Worm (Caenorhabditis elegans) whole organism, L1 larva: ENCODE measurements around the gene str-169.
A peak's percentile ranks its signal among the peaks of the same experiment; 100 is the strongest.

Source experiments
- C16A3.4 ChIP-seq: fragments of 150-350 bp; optimal IDR thresholded peaks from 2 replicates; lab custom pipeline; 2014; ENCODE audit warnings: missing biosample characterization, missing genetic modification characterization
- F16B12.6 ChIP-seq: fragments of 150-350 bp; optimal IDR thresholded peaks from 2 replicates; lab custom pipeline; 2014; ENCODE audit warnings: missing biosample characterization, missing genetic modification characterization
- aha-1 ChIP-seq: fragments of 150-350 bp; optimal IDR thresholded peaks from 2 replicates; lab custom pipeline; 2014; ENCODE audit warnings: missing biosample characterization, missing genetic modification characterization
- alr-1 ChIP-seq: fragments of 200-800 bp; sonication (Bioruptor generic); optimal IDR thresholded peaks from 2 replicates; lab custom pipeline; 2018; ENCODE audit warnings: borderline replicate concordance, mild to moderate bottlenecking, missing genetic modification characterization, missing compliant biosample characterization
- ama-1 ChIP-seq: fragments of 150-350 bp; optimal IDR thresholded peaks from 2 replicates; lab custom pipeline; 2014
- ceh-82 ChIP-seq, 3 experiments: fragments of 150-350 bp in 1 of 3; sonication (generic microtip) in 2 of 3; optimal IDR thresholded peaks; 2 replicates each; lab custom pipeline; 2014 to 2017; ENCODE audit warnings: missing biosample characterization in 3 of 3, missing genetic modification characterization in 3 of 3
- ceh-88 ChIP-seq: fragments of 200-800 bp; sonication (Bioruptor generic); IDR thresholded peaks from 2 replicates; pipeline ENCODE4 v1.3.6; 2022; ENCODE audit warnings: missing genetic modification characterization, missing compliant biosample characterization
- dsc-1 ChIP-seq: sonication (generic microtip); optimal IDR thresholded peaks from 2 replicates; lab custom pipeline; 2016; ENCODE audit warnings: mild to moderate bottlenecking, missing genetic modification characterization, missing compliant biosample characterization
- efl-1 ChIP-seq, 4 experiments: fragments of 150-350 bp; optimal IDR thresholded peaks in 3 of 4; peaks in 1 of 4; 1 replicate in 1 of 4; 2 replicates in 3 of 4; lab custom pipeline; 2014; ENCODE audit warnings: missing biosample characterization in 2 of 4, missing genetic modification characterization in 2 of 4, missing genetic modification reagents in 2 of 4
- efl-3 ChIP-seq: fragments of 200-800 bp; sonication (Bioruptor generic); optimal IDR thresholded peaks from 2 replicates; lab custom pipeline; 2018; ENCODE audit warnings: mild to moderate bottlenecking, missing genetic modification characterization, missing compliant biosample characterization
- elt-3 ChIP-seq, 6 experiments: fragments of 150-350 bp in 1 of 6; sonication (generic microtip); optimal IDR thresholded peaks; 2 replicates each; lab custom pipeline; 2017 to 2018; ENCODE audit warnings: missing biosample characterization in 6 of 6, missing genetic modification characterization in 6 of 6, inconsistent platforms in 1 of 6
- ets-5 ChIP-seq: fragments of 200-800 bp; sonication (Bioruptor generic); IDR thresholded peaks from 2 replicates; pipeline ENCODE4 v1.3.6; 2022; ENCODE audit warnings: missing genetic modification characterization, missing compliant biosample characterization
- fkh-10 ChIP-seq: sonication (generic microtip); optimal IDR thresholded peaks from 2 replicates; lab custom pipeline; 2017; ENCODE audit warnings: missing biosample characterization, missing genetic modification reagents, missing genetic modification characterization
- fkh-4 ChIP-seq: sonication (generic microtip); optimal IDR thresholded peaks from 2 replicates; lab custom pipeline; 2016; ENCODE audit warnings: missing compliant biosample characterization, missing genetic modification characterization, borderline replicate concordance
- fkh-8 ChIP-seq: sonication (generic microtip); optimal IDR thresholded peaks from 2 replicates; lab custom pipeline; 2016; ENCODE audit warnings: mild to moderate bottlenecking, missing genetic modification characterization, missing compliant biosample characterization
- grh-1 ChIP-seq: fragments of 200-800 bp; sonication (Bioruptor generic); IDR thresholded peaks from 2 replicates; pipeline ENCODE4 v1.3.6; 2022; ENCODE audit warnings: missing genetic modification reagents, missing genetic modification characterization, missing compliant biosample characterization
- hlh-17 ChIP-seq: fragments of 200-800 bp; sonication (Bioruptor generic); optimal IDR thresholded peaks from 2 replicates; lab custom pipeline; 2018; ENCODE audit warnings: missing genetic modification characterization, mild to moderate bottlenecking, missing compliant biosample characterization, moderate library complexity, borderline replicate concordance
- hpl-2 ChIP-seq: fragments of 150-350 bp; optimal IDR thresholded peaks from 2 replicates; lab custom pipeline; 2014; ENCODE audit warnings: missing biosample characterization, missing genetic modification reagents, missing genetic modification characterization
- irx-1 ChIP-seq: sonication (generic microtip); optimal IDR thresholded peaks from 2 replicates; lab custom pipeline; 2016; ENCODE audit warnings: missing genetic modification characterization, missing compliant biosample characterization
- isw-1 ChIP-seq: fragments of 200-800 bp; sonication (Bioruptor generic); IDR thresholded peaks from 2 replicates; pipeline ENCODE4 v1.3.6; 2022; ENCODE audit warnings: missing genetic modification characterization, missing compliant biosample characterization
- lin-15B ChIP-seq: fragments of 150-350 bp; sonication (generic microtip); optimal IDR thresholded peaks from 3 replicates; lab custom pipeline; 2014; ENCODE audit warnings: missing biosample characterization, missing genetic modification characterization
- lir-3 ChIP-seq: sonication (generic microtip); optimal IDR thresholded peaks from 2 replicates; lab custom pipeline; 2016; ENCODE audit warnings: mild to moderate bottlenecking, missing genetic modification characterization, moderate library complexity, missing compliant biosample characterization; ENCODE audit not compliant: poor library complexity
- lsy-2 ChIP-seq, 2 experiments: fragments of 150-350 bp; optimal IDR thresholded peaks; 2 replicates each; lab custom pipeline; 2014; ENCODE audit warnings: missing biosample characterization in 2 of 2, missing genetic modification characterization in 2 of 2
- mef-2 ChIP-seq: fragments of 150-350 bp; optimal IDR thresholded peaks from 2 replicates; lab custom pipeline; 2014; ENCODE audit warnings: missing biosample characterization, missing genetic modification characterization
- mep-1 ChIP-seq: fragments of 150-350 bp; optimal IDR thresholded peaks from 2 replicates; lab custom pipeline; 2014; ENCODE audit warnings: missing biosample characterization, missing genetic modification characterization
- nhr-11 ChIP-seq: fragments of 150-350 bp; optimal IDR thresholded peaks from 2 replicates; lab custom pipeline; 2014; ENCODE audit warnings: missing biosample characterization, missing genetic modification characterization
- nhr-12 ChIP-seq: sonication (generic microtip); optimal IDR thresholded peaks from 2 replicates; lab custom pipeline; 2017; ENCODE audit warnings: missing biosample characterization, missing genetic modification characterization
- nhr-47 ChIP-seq: sonication (generic microtip); optimal IDR thresholded peaks from 2 replicates; lab custom pipeline; 2016; ENCODE audit warnings: mild to moderate bottlenecking, missing genetic modification characterization, moderate library complexity, missing compliant biosample characterization
- nhr-71 ChIP-seq: sonication (generic microtip); optimal IDR thresholded peaks from 2 replicates; lab custom pipeline; 2016; ENCODE audit warnings: mild to moderate bottlenecking, missing genetic modification characterization, moderate library complexity, missing compliant biosample characterization
- nhr-85 ChIP-seq: sonication (generic microtip); peaks from one replicate; lab custom pipeline; 2016; ENCODE audit warnings: missing genetic modification characterization, inconsistent platforms, missing compliant biosample characterization
- nhr-90 ChIP-seq: sonication (generic microtip); optimal IDR thresholded peaks from 2 replicates; lab custom pipeline; 2016; ENCODE audit warnings: mild to moderate bottlenecking, missing genetic modification characterization, missing compliant biosample characterization; ENCODE audit not compliant: poor library complexity
- pax-3 ChIP-seq: fragments of 200-800 bp; sonication (Bioruptor generic); optimal IDR thresholded peaks from 2 replicates; lab custom pipeline; 2018; ENCODE audit warnings: mild to moderate bottlenecking, missing genetic modification characterization, moderate library complexity, missing compliant biosample characterization
- snpc-4 ChIP-seq: fragments of 150-350 bp; optimal IDR thresholded peaks from 2 replicates; lab custom pipeline; 2014; ENCODE audit warnings: missing biosample characterization, missing genetic modification characterization
- sox-4 ChIP-seq: sonication (generic microtip); optimal IDR thresholded peaks from 2 replicates; lab custom pipeline; 2016; ENCODE audit warnings: missing genetic modification characterization, missing compliant biosample characterization
- xbp-1 ChIP-seq: sonication (generic microtip); optimal IDR thresholded peaks from 2 replicates; lab custom pipeline; 2016; ENCODE audit warnings: missing genetic modification characterization, missing compliant biosample characterization
- zag-1 ChIP-seq: fragments of 150-350 bp; optimal IDR thresholded peaks from 2 replicates; lab custom pipeline; 2014; ENCODE audit warnings: missing biosample characterization, missing genetic modification characterization
- ztf-11 ChIP-seq, 2 experiments: sonication (generic microtip); optimal IDR thresholded peaks; 2 replicates each; lab custom pipeline; 2016 to 2017; ENCODE audit warnings: missing genetic modification characterization in 2 of 2, missing biosample characterization in 1 of 2, missing compliant biosample characterization in 1 of 2
- ztf-4 ChIP-seq: fragments of 150-350 bp; optimal IDR thresholded peaks from 2 replicates; lab custom pipeline; 2014; ENCODE audit warnings: missing biosample characterization, missing genetic modification characterization

Gene str-169

DNA sequence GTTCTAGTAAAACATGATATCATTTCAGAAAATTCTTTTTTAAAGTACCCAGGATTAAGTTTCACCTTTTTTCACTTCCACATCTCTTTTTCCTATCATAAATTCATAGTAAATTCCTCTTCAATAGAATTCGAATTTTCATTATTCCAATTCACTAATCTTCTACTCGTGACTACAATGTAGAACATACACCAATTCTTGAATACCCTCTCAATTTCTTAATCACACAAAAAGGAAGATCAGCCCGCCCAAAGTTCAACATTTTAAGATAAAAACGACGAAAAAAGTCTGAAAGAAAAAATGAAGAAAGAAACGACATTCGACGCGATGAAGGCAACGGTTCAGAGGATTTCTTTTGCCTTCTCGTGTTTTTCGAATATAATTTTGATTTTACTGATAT is 8.0 kb downstream of the str-169 start, which contains the start of gene str-163:
Gene str-163 (plus strand): TSS at position 301 of the 400 bp plus-strand sequence.
- no peak for TF ChIP-seq nhr-12 (tag; lab: Kevin White, UChicago)
- no peak for TF ChIP-seq nhr-47 (tag; lab: Kevin White, UChicago)
- no peak for TF ChIP-seq nhr-90 (tag; lab: Kevin White, UChicago)
- no peak for TF ChIP-seq ceh-88 (GFP tag; lab: Robert Waterston, UW)
- no peak for TF ChIP-seq snpc-4 (tag; lab: Kevin White, UChicago)
- TF ChIP-seq fkh-10 (GFP tag; lab: Kevin White, UChicago), result no peak
- TF ChIP-seq F16B12.6, result no peak
- TF ChIP-seq hlh-17 (GFP tag; lab: Kevin White, UChicago), result no peak
- TF ChIP-seq dsc-1 (tag; lab: Kevin White, UChicago), result peak; percentile 55
- no peak for TF ChIP-seq aha-1 (tag; lab: Kevin White, UChicago)
- TF ChIP-seq elt-3 (tag; optimal IDR thresholded peaks at IDR 0.05; lab: Kevin White, UChicago), result no peak
- peak; percentile 44 for TF ChIP-seq sox-4 (tag; lab: Kevin White, UChicago)
- no peak for TF ChIP-seq xbp-1 (tag; lab: Kevin White, UChicago)
- no peak for TF ChIP-seq ama-1 (lab: Kevin White, UChicago)
- no peak for TF ChIP-seq grh-1 (GFP tag; lab: Robert Waterston, UW)
- TF ChIP-seq hpl-2 (GFP tag; lab: Kevin White, UChicago), result no peak
- TF ChIP-seq efl-3 (GFP tag; lab: Kevin White, UChicago), result no peak
- TF ChIP-seq irx-1, result no peak
- TF ChIP-seq ets-5 (GFP tag; lab: Robert Waterston, UW), result no peak
- no peak for TF ChIP-seq nhr-71
- peak; percentile 39 for TF ChIP-seq fkh-8 (tag; lab: Kevin White, UChicago)
- no peak for TF ChIP-seq ceh-82 (tag; optimal IDR thresholded peaks at IDR 0.05; lab: Kevin White, UChicago)
- peak; percentile 39 for TF ChIP-seq pax-3 (tag; lab: Kevin White, UChicago)
- no peak for TF ChIP-seq C16A3.4 (tag; lab: Kevin White, UChicago)
- no peak for TF ChIP-seq alr-1 (tag; lab: Kevin White, UChicago)
- TF ChIP-seq isw-1, result no peak
- no peak for TF ChIP-seq nhr-85 (tag; lab: Kevin White, UChicago)

DNA sequence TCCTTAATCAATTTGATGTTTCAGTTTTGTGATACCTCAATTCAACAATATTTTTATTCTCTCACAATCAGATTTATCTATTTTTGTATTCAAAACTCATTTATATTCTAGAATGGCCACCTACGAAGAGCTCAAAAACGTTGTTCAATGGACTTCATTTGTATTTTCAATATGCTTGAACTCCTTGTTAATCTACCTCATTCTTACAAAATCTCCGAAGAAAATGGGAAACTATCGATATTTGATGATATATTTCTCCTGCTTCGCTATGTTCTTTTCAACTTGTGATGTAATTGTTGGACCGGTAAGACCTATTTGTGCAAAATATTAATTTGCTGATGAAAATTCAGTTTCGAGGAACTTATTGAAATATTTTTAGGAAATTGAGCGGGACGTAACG is 14.8 kb downstream of the str-169 start, which contains the start of gene str-164:
Gene str-164 (plus strand): TSS at position 113 of the 400 bp plus-strand sequence.
- TF ChIP-seq mep-1 (tag; lab: Kevin White, UChicago) (no peak), efl-1 (optimal IDR thresholded peaks at IDR 0.05; lab: Kevin White, UChicago) (no peak), efl-1 (GFP tag; optimal IDR thresholded peaks at IDR 0.05 in 1 of 2; lab: Kevin White, UChicago) (peak in 1 of 2 experiments; percentile 76)

DNA sequence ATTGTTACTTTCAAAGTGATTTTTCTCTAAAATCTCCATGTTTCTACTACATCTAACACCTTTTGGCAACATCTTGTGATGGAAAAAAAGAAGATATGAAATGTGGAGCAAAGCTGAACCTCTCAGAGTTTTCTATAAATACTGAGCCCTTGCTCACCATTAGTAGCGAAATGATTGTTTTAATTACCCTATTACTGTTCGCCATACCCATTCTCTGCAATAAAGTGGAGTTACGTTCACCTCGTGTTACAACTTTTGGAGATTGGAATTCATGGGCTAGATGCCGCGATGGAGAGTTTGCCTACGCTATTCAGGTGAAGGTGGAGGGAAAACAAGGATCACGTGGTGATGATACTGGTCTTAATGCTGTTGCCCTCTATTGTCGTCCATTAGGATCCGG is 18.0 kb downstream of the str-169 start, which contains the start of gene txt-3:
Gene txt-3 (plus strand): TSS at position 125 of the 400 bp plus-strand sequence.
- TF ChIP-seq zag-1 (no peak), ceh-88 (GFP tag; lab: Robert Waterston, UW) (no peak), ztf-11 (tag; optimal IDR thresholded peaks at IDR 0.05; lab: Kevin White, UChicago) (no peak), mef-2 (tag; lab: Kevin White, UChicago) (no peak), ceh-82 (tag; optimal IDR thresholded peaks at IDR 0.05; lab: Kevin White, UChicago) (no peak), ztf-4 (no peak), nhr-11 (no peak), lir-3 (tag; lab: Kevin White, UChicago) (no peak), dsc-1 (tag; lab: Kevin White, UChicago) (no peak), fkh-4 (tag; lab: Kevin White, UChicago) (no peak), lin-15B (no peak), sox-4 (tag; lab: Kevin White, UChicago) (no peak), lsy-2 (tag; optimal IDR thresholded peaks at IDR 0.05; lab: Kevin White, UChicago) (no peak), irx-1 (no peak)
